Worm (Caenorhabditis elegans) whole organism, midembryonic: Measurements from ENCODE around the gene rab-1.

Experiments used
- cog-1 ChIP-seq: sonication (generic microtip); optimal IDR thresholded peaks from 2 replicates; lab custom pipeline; 2016; ENCODE audit warnings: missing genetic modification characterization, missing compliant biosample characterization
- flt-1 ChIP-seq: fragments of 200-800 bp; sonication (Bioruptor generic); IDR thresholded peaks from 2 replicates; pipeline ENCODE4 v1.3.6; 2022; ENCODE audit warnings: missing genetic modification characterization, missing compliant biosample characterization
- klf-2 ChIP-seq: fragments of 200-800 bp; sonication (Bioruptor generic); conservative IDR thresholded peaks from 2 replicates; pipeline ENCODE4 v1.3.6; 2022; ENCODE audit warnings: missing genetic modification reagents, missing genetic modification characterization, missing compliant biosample characterization
- med-1 ChIP-seq: sonication (generic microtip); optimal IDR thresholded peaks from 2 replicates; lab custom pipeline; 2017; ENCODE audit warnings: missing genetic modification characterization, mild to moderate bottlenecking, missing compliant biosample characterization, antibody characterized with exemption, missing genetic modification reagents; ENCODE audit not compliant: insufficient read depth
- ref-1 ChIP-seq: fragments of 200-800 bp; sonication (Bioruptor generic); conservative IDR thresholded peaks from 2 replicates; pipeline ENCODE4 v1.3.6; 2022; ENCODE audit warnings: missing genetic modification reagents, missing genetic modification characterization, missing compliant biosample characterization
- tab-1 ChIP-seq: fragments of 200-800 bp; sonication (Bioruptor generic); IDR thresholded peaks from 2 replicates; pipeline ENCODE4 v1.3.6; 2022; ENCODE audit warnings: missing genetic modification characterization, missing compliant biosample characterization
- ztf-23 ChIP-seq: fragments of 200-800 bp; sonication (Bioruptor generic); IDR thresholded peaks from 2 replicates; pipeline ENCODE4 v1.3.6; 2022; ENCODE audit warnings: missing genetic modification reagents, missing genetic modification characterization, missing compliant biosample characterization

- TF ChIP-seq flt-1 (GFP tag; lab: Robert Waterston, UW): no peak
- TF ChIP-seq klf-2 (GFP tag; lab: Robert Waterston, UW): no peak
- no peak for TF ChIP-seq ztf-23 (GFP tag; lab: Robert Waterston, UW)
- TF ChIP-seq ref-1 (GFP tag; lab: Robert Waterston, UW): no peak
- TF ChIP-seq cog-1 (tag; lab: Kevin White, UChicago): no peak
- TF ChIP-seq med-1 (GFP tag; lab: Kevin White, UChicago): no peak
- no peak for TF ChIP-seq tab-1
Measured at ce11 chrV:1277926-1278325, 14.1 kb upstream of the rab-1 start.
